Worm (Caenorhabditis elegans) whole organism, young adult: ENCODE results near the gene M117.1.

Experiments
- B0019.2 ChIP-seq: fragments of 200-800 bp; sonication (Bioruptor generic); conservative IDR thresholded peaks from 2 replicates; pipeline ENCODE4 v1.3.6; 2022; ENCODE audit warnings: missing genetic modification reagents, missing genetic modification characterization, missing compliant biosample characterization
- B0035.1 ChIP-seq: sonication (generic microtip); optimal IDR thresholded peaks from 2 replicates; lab custom pipeline; 2016; ENCODE audit warnings: missing genetic modification characterization, mild to moderate bottlenecking, missing compliant biosample characterization, missing genotype, missing genetic modification reagents
- B0336.3 ChIP-seq: fragments of 200-800 bp; sonication (Bioruptor generic); IDR thresholded peaks from 2 replicates; pipeline ENCODE4 v1.3.6; 2022; ENCODE audit warnings: missing genetic modification characterization, missing compliant biosample characterization
- C17E4.6 ChIP-seq: fragments of 200-800 bp; sonication (Bioruptor generic); IDR thresholded peaks from 2 replicates; pipeline ENCODE4 v1.3.6; 2022; ENCODE audit warnings: missing genetic modification reagents, missing genetic modification characterization, missing compliant biosample characterization
- D2030.7 ChIP-seq: fragments of 200-800 bp; sonication (Bioruptor generic); IDR thresholded peaks from 2 replicates; pipeline ENCODE4 v1.3.6; 2022; ENCODE audit warnings: missing genetic modification reagents, missing genetic modification characterization, missing compliant biosample characterization
- F10E7.11 ChIP-seq: sonication (generic microtip); optimal IDR thresholded peaks from 2 replicates; lab custom pipeline; 2017; ENCODE audit warnings: mild to moderate bottlenecking, missing genetic modification characterization, moderate library complexity, missing compliant biosample characterization
- F22D6.2 ChIP-seq: sonication (generic microtip); optimal IDR thresholded peaks from 2 replicates; lab custom pipeline; 2016; ENCODE audit warnings: mild to moderate bottlenecking, missing genetic modification characterization, missing compliant biosample characterization
- F37B4.10 ChIP-seq: fragments of 200-800 bp; sonication (Bioruptor generic); IDR thresholded peaks from 2 replicates; pipeline ENCODE4 v1.3.6; 2022; ENCODE audit warnings: missing genetic modification characterization, missing compliant biosample characterization
- F57A8.1 ChIP-seq: fragments of 200-800 bp; sonication (Bioruptor generic); optimal IDR thresholded peaks from 2 replicates; lab custom pipeline; 2018; ENCODE audit warnings: mild to moderate bottlenecking, missing genetic modification characterization, moderate library complexity, missing compliant biosample characterization
- Y53G8AR.9 ChIP-seq: fragments of 200-800 bp; sonication (Bioruptor generic); conservative IDR thresholded peaks from 2 replicates; pipeline ENCODE4 v1.3.6; 2022; ENCODE audit warnings: missing genetic modification reagents, missing genetic modification characterization, missing compliant biosample characterization
- Y79H2A.3 ChIP-seq: fragments of 200-800 bp; sonication (Bioruptor generic); conservative IDR thresholded peaks from 2 replicates; pipeline ENCODE4 v1.3.6; 2022; ENCODE audit warnings: missing genetic modification reagents, missing genetic modification characterization, missing compliant biosample characterization
- atf-7 ChIP-seq: sonication (generic microtip); optimal IDR thresholded peaks from 2 replicates; lab custom pipeline; 2017; ENCODE audit warnings: mild to moderate bottlenecking, missing genetic modification characterization, missing compliant biosample characterization
- attf-3 ChIP-seq: fragments of 200-800 bp; sonication (Bioruptor generic); conservative IDR thresholded peaks from 2 replicates; pipeline ENCODE4 v1.3.6; 2022; ENCODE audit warnings: missing genetic modification reagents, missing genetic modification characterization, missing compliant biosample characterization
- attf-6 ChIP-seq: fragments of 200-800 bp; sonication (Bioruptor generic); IDR thresholded peaks from 2 replicates; pipeline ENCODE4 v1.3.6; 2022; ENCODE audit warnings: missing genetic modification reagents, missing genetic modification characterization, missing compliant biosample characterization
- cebp-2 ChIP-seq: fragments of 200-800 bp; sonication (Bioruptor generic); IDR thresholded peaks from 2 replicates; pipeline ENCODE4 v1.3.6; 2022; ENCODE audit warnings: missing genetic modification characterization, missing compliant biosample characterization
- ceh-40 ChIP-seq: fragments of 200-800 bp; sonication (Bioruptor generic); IDR thresholded peaks from 2 replicates; pipeline ENCODE4 v1.3.6; 2022; ENCODE audit warnings: missing genetic modification characterization, missing compliant biosample characterization
- ceh-79 ChIP-seq: sonication (generic microtip); optimal IDR thresholded peaks from 2 replicates; lab custom pipeline; 2017; ENCODE audit warnings: mild to moderate bottlenecking, missing genetic modification characterization, missing compliant biosample characterization
- ceh-91 ChIP-seq: fragments of 200-800 bp; sonication (Bioruptor generic); IDR thresholded peaks from 2 replicates; pipeline ENCODE4 v1.3.6; 2022; ENCODE audit warnings: missing genetic modification reagents, missing genetic modification characterization, missing compliant biosample characterization
- chd-7 ChIP-seq: sonication (generic microtip); optimal IDR thresholded peaks from 2 replicates; lab custom pipeline; 2016; ENCODE audit warnings: mild to moderate bottlenecking, missing genetic modification characterization, moderate library complexity, missing compliant biosample characterization
- die-1 ChIP-seq: sonication (generic microtip); optimal IDR thresholded peaks from 2 replicates; lab custom pipeline; 2016; ENCODE audit warnings: missing genotype, mild to moderate bottlenecking, missing genetic modification characterization, missing compliant biosample characterization
- efl-1 ChIP-seq: fragments of 150-350 bp; optimal IDR thresholded peaks from 2 replicates; lab custom pipeline; 2014; ENCODE audit warnings: missing biosample characterization, missing genetic modification reagents, missing genetic modification characterization
- ets-4 ChIP-seq: fragments of 200-800 bp; sonication (Bioruptor generic); optimal IDR thresholded peaks from 2 replicates; lab custom pipeline; 2018; ENCODE audit warnings: mild to moderate bottlenecking, missing genetic modification characterization, missing compliant biosample characterization
- gei-17 ChIP-seq: fragments of 200-800 bp; sonication (Bioruptor generic); optimal IDR thresholded peaks from 2 replicates; lab custom pipeline; 2018; ENCODE audit warnings: mild to moderate bottlenecking, missing genetic modification characterization, missing compliant biosample characterization
- him-1 ChIP-seq: sonication (generic microtip); optimal IDR thresholded peaks from 2 replicates; lab custom pipeline; 2016; ENCODE audit warnings: missing genotype, missing genetic modification reagents, missing genetic modification characterization, missing compliant biosample characterization
- lag-1 ChIP-seq: fragments of 200-800 bp; sonication (Bioruptor generic); IDR thresholded peaks from 2 replicates; pipeline ENCODE4 v1.3.6; 2022; ENCODE audit warnings: missing genetic modification reagents, missing genetic modification characterization, missing compliant biosample characterization
- let-526 ChIP-seq: fragments of 200-800 bp; sonication (Bioruptor generic); IDR thresholded peaks from 2 replicates; pipeline ENCODE4 v1.3.6; 2022; ENCODE audit warnings: missing genetic modification reagents, missing genetic modification characterization, missing compliant biosample characterization
- let-607 ChIP-seq, 2 experiments: fragments of 200-800 bp in 1 of 2; sonication (Bioruptor generic) in 1 of 2; sonication (generic microtip) in 1 of 2; optimal IDR thresholded peaks; 2 replicates each; lab custom pipeline; 2016 to 2018; ENCODE audit warnings: mild to moderate bottlenecking in 2 of 2, missing compliant biosample characterization in 2 of 2, missing genetic modification characterization in 2 of 2, moderate library complexity in 2 of 2, missing genotype in 1 of 2
- lin-54 ChIP-seq: fragments of 200-800 bp; sonication (Bioruptor generic); optimal IDR thresholded peaks from 2 replicates; lab custom pipeline; 2018; ENCODE audit warnings: mild to moderate bottlenecking, missing genetic modification characterization, missing compliant biosample characterization
- lir-1 ChIP-seq: fragments of 200-800 bp; sonication (Bioruptor generic); conservative IDR thresholded peaks from 2 replicates; pipeline ENCODE4 v1.3.6; 2022; ENCODE audit warnings: missing genetic modification reagents, missing genetic modification characterization, missing compliant biosample characterization
- madf-8 ChIP-seq: fragments of 200-800 bp; sonication (Bioruptor generic); conservative IDR thresholded peaks from 2 replicates; pipeline ENCODE4 v1.3.6; 2022; ENCODE audit warnings: missing genetic modification reagents, missing genetic modification characterization, missing compliant biosample characterization
- mcd-1 ChIP-seq: fragments of 200-800 bp; sonication (Bioruptor generic); IDR thresholded peaks from 2 replicates; pipeline ENCODE4 v1.3.6; 2022; ENCODE audit warnings: missing genetic modification reagents, missing genetic modification characterization, missing compliant biosample characterization
- nhr-120 ChIP-seq: fragments of 200-800 bp; sonication (Bioruptor generic); IDR thresholded peaks from 2 replicates; pipeline ENCODE4 v1.3.6; 2022; ENCODE audit warnings: missing genetic modification characterization, missing compliant biosample characterization
- nhr-179 ChIP-seq: sonication (generic microtip); optimal IDR thresholded peaks from 2 replicates; lab custom pipeline; 2016; ENCODE audit warnings: mild to moderate bottlenecking, missing genetic modification characterization, missing compliant biosample characterization
- nhr-80 ChIP-seq: sonication (generic microtip); optimal IDR thresholded peaks from 2 replicates; lab custom pipeline; 2016; ENCODE audit warnings: missing genetic modification characterization, missing compliant biosample characterization
- pha-4 ChIP-seq: fragments of 150-350 bp; sonication (generic microtip); optimal IDR thresholded peaks from 2 replicates; lab custom pipeline; 2014; ENCODE audit warnings: missing biosample characterization, missing genetic modification reagents, missing genetic modification characterization
- rec-8 ChIP-seq, 2 experiments: sonication (generic microtip); optimal IDR thresholded peaks; 2 replicates each; lab custom pipeline; 2016; ENCODE audit warnings: mild to moderate bottlenecking in 2 of 2, missing genetic modification characterization in 2 of 2, missing genetic modification reagents in 2 of 2, missing genotype in 2 of 2, missing biosample characterization in 1 of 2, missing compliant biosample characterization in 1 of 2, moderate library complexity in 1 of 2
- snpc-3.4 ChIP-seq: sonication (generic microtip); optimal IDR thresholded peaks from 2 replicates; lab custom pipeline; 2017; ENCODE audit warnings: missing genetic modification characterization, mild to moderate bottlenecking, missing compliant biosample characterization, antibody characterized with exemption, moderate library complexity, missing genotype, missing genetic modification reagents
- tbp1 ChIP-seq: fragments of 200-800 bp; sonication (Bioruptor generic); optimal IDR thresholded peaks from 2 replicates; lab custom pipeline; 2018; ENCODE audit warnings: mild to moderate bottlenecking, missing genetic modification characterization, missing compliant biosample characterization
- unc-62 ChIP-seq: fragments of 150-350 bp; optimal IDR thresholded peaks from 2 replicates; lab custom pipeline; 2014; ENCODE audit warnings: missing biosample characterization, missing genetic modification reagents, missing genetic modification characterization
- zfh-2 ChIP-seq: fragments of 200-800 bp; sonication (Bioruptor generic); conservative IDR thresholded peaks from 2 replicates; pipeline ENCODE4 v1.3.6; 2022; ENCODE audit warnings: missing genetic modification reagents, missing genetic modification characterization, missing compliant biosample characterization
- ztf-25 ChIP-seq: fragments of 200-800 bp; sonication (Bioruptor generic); IDR thresholded peaks from 2 replicates; pipeline ENCODE4 v1.3.6; 2022; ENCODE audit warnings: missing genetic modification reagents, missing genetic modification characterization, missing compliant biosample characterization
- ztf-26 ChIP-seq: sonication (generic microtip); optimal IDR thresholded peaks from 2 replicates; lab custom pipeline; 2017; ENCODE audit warnings: missing genetic modification characterization, missing compliant biosample characterization
- ztf-6 ChIP-seq: fragments of 200-800 bp; sonication (Bioruptor generic); IDR thresholded peaks from 2 replicates; pipeline ENCODE4 v1.3.6; 2022; ENCODE audit warnings: missing genetic modification reagents, missing genetic modification characterization, missing compliant biosample characterization

The M117.1 gene

DNA sequence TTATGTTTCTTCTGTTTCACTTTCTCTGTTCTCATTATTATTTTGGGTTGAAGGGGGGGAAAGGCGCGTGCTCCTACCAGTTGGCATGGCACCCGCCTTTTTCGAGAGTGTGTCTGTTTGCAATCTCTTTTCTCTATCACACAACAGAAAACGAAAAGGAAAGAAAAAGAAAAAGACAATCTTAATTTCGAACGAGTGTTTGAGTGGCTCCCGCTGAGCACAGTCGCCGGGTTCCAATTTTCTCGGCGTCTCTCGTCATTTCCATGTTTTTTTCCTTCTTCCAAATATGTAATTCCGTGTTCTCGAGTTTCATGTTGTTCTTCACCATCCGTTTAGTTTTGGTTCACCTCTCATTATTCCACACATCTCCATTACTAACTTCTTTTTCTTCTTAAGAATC lies 28.1 kb downstream of the M117.1 start, which contains the start of gene F38H4.3:
Gene F38H4.3, plus strand, starts transcription at position 301 of the 400 bp plus-strand sequence.
- TF ChIP-seq atf-7 (tag; lab: Kevin White, UChicago) (no peak), efl-1 (GFP tag; lab: Kevin White, UChicago) (no peak), rec-8 (tag; optimal IDR thresholded peaks at IDR 0.05; lab: Kevin White, UChicago) (no peak), snpc-3.4 (tag; lab: Kevin White, UChicago) (no peak), lag-1 (GFP tag; lab: Robert Waterston, UW) (no peak), ceh-91 (GFP tag; lab: Robert Waterston, UW) (no peak)

DNA sequence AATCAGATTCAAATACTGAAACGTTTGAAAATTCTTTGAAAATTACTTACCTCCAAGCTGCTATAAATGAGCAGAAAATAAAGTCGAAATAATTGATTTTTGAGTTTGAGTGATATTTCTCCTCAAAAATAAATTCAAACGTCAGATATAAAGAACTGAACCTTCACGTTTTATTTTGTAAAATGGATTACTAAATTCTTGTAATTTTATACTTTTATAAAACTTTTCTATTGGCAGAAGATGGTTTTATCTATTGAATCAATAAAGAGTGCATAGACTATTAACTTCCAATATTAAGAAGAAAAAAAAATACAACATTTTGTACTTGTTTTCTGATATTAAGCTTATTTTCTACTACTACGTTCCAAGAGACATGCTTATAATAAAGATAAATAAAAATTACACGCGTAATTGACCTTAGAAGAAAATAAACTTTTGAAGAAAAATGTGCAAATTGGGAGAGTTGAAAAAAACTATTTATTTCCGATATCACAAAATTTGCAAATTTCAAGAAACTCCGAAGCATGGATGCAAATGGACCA lies 33.8 kb downstream of the M117.1 start, which contains the start of the genes F38H4.6 and F38H4.4:
Gene F38H4.6, minus strand, starts transcription at position 101 of the 542 bp plus-strand sequence.
Gene F38H4.4, plus strand, starts transcription at position 492 of the 542 bp plus-strand sequence.
- TF ChIP-seq zfh-2 (GFP tag; lab: Robert Waterston, UW) (no peak), let-607 (tag; optimal IDR thresholded peaks at IDR 0.05; lab: Kevin White, UChicago) (no peak), F10E7.11 (tag; lab: Kevin White, UChicago) (no peak), lir-1 (GFP tag; lab: Robert Waterston, UW) (no peak), unc-62 (GFP tag; lab: Kevin White, UChicago) (no peak), Y53G8AR.9 (GFP tag; lab: Robert Waterston, UW) (no peak), lin-54 (GFP tag; lab: Kevin White, UChicago) (no peak), gei-17 (GFP tag; lab: Kevin White, UChicago) (no peak), die-1 (tag; lab: Kevin White, UChicago) (no peak), tbp1 (GFP tag; lab: Kevin White, UChicago) (no peak), Y79H2A.3 (GFP tag; lab: Robert Waterston, UW) (no peak), ztf-25 (GFP tag; lab: Robert Waterston, UW) (no peak), C17E4.6 (GFP tag; lab: Robert Waterston, UW) (no peak), attf-6 (GFP tag; lab: Robert Waterston, UW) (no peak), ztf-6 (GFP tag; lab: Robert Waterston, UW) (no peak), D2030.7 (GFP tag; lab: Robert Waterston, UW) (no peak)

DNA sequence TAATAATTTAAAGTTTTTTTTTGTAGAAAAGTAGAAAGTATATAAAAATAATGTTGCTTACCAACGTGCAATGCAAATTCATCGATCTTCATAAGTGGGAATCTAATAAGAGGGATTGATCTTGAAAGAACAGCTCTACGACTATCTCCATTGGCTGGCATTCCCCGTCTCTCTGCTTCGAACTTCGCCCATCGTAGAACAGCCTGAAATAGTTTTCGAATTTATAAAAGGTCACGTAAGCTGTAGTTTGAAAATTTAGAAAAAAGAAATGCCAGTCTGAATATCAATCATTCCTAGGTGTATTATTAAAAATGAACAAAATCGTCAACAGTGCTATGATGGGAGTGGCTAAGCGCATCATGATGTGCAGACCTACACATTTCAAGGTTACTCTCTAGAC lies 37.8 kb downstream of the M117.1 start, which contains the start of gene F38H4.5:
Gene F38H4.5, plus strand, starts transcription at position 301 of the 400 bp plus-strand sequence.
- no peak for TF ChIP-seq attf-6 (GFP tag; lab: Robert Waterston, UW)
- no peak for TF ChIP-seq B0019.2
- no peak for TF ChIP-seq nhr-120 (GFP tag; lab: Robert Waterston, UW)
- TF ChIP-seq B0035.1 (tag; lab: Kevin White, UChicago), result no peak

DNA sequence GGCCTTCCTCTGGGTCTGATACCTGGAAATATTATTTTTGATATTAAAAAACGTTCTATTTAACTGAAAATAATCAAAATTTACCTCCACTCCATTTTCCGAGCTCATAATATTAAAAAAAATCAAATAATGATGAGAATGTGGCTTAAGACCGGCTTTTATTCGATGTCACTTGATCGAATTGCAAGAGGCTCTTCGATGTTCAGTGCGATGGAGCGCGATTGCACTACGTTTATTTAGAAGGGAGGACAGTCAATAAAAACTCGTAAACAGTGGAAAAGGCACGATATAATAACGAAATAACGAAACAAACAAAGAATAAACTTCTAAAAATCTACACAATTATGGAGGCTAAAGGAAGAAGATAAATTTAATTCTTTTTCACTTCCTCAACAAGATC lies 40.7 kb downstream of the M117.1 start, which contains the start of gene tag-30:
Gene tag-30, minus strand, starts transcription at position 383 of the 400 bp plus-strand sequence.
- TF ChIP-seq madf-8, result no peak
- TF ChIP-seq ceh-91 (GFP tag; lab: Robert Waterston, UW), result no peak
- TF ChIP-seq B0336.3 (GFP tag; lab: Robert Waterston, UW), result peak; percentile 30; the same call in 1 of the 2 replicates
- no peak for TF ChIP-seq let-526 (GFP tag; lab: Robert Waterston, UW)
- no peak for TF ChIP-seq B0019.2
- TF ChIP-seq cebp-2, result no peak
- TF ChIP-seq F37B4.10 (GFP tag; lab: Robert Waterston, UW), result no peak
- no peak for TF ChIP-seq nhr-179 (tag; lab: Kevin White, UChicago)
- TF ChIP-seq attf-3 (GFP tag; lab: Robert Waterston, UW), result no peak
- TF ChIP-seq F22D6.2 (tag; lab: Kevin White, UChicago), result no peak
- no peak for TF ChIP-seq ceh-40 (GFP tag; lab: Robert Waterston, UW)
- TF ChIP-seq pha-4 (tag; lab: Kevin White, UChicago), result no peak
- TF ChIP-seq ceh-79 (tag; lab: Kevin White, UChicago), result no peak
- TF ChIP-seq tbp1 (GFP tag; lab: Kevin White, UChicago), result peak; percentile 16
- TF ChIP-seq ztf-26 (tag; lab: Kevin White, UChicago), result no peak
- TF ChIP-seq chd-7, result no peak
- no peak for TF ChIP-seq F57A8.1 (GFP tag; lab: Kevin White, UChicago)
- no peak for TF ChIP-seq unc-62 (GFP tag; lab: Kevin White, UChicago)
- TF ChIP-seq nhr-80 (tag; lab: Kevin White, UChicago), result peak; percentile 37
- TF ChIP-seq him-1 (tag; lab: Kevin White, UChicago), result no peak
- TF ChIP-seq mcd-1 (GFP tag; lab: Robert Waterston, UW), result peak; percentile 88
- TF ChIP-seq ets-4, result no peak
